Fruit fly (Drosophila melanogaster) whole organism, embryonic: Measurements from ENCODE around the gene Sk2.

ENCODE experiments used
- Abd-B ChIP-seq: fragments of 200-800 bp; sonication (Bioruptor generic); optimal IDR thresholded peaks from 2 replicates; lab custom pipeline; 2018; ENCODE audit warnings: missing biosample characterization, mild to moderate bottlenecking, missing genetic modification characterization, moderate library complexity
- BEAF-32 ChIP-seq: fragments of 200-800 bp; sonication (Bioruptor generic); optimal IDR thresholded peaks from 3 replicates; lab custom pipeline; 2017; ENCODE audit warnings: missing biosample characterization, missing genetic modification characterization, mild to moderate bottlenecking, moderate library complexity, missing genetic modification reagents
- CG10209 ChIP-seq: fragments of 200-800 bp; sonication (Bioruptor generic); optimal IDR thresholded peaks from 3 replicates; lab custom pipeline; 2017; ENCODE audit warnings: missing biosample characterization, mild to moderate bottlenecking, missing genetic modification characterization, missing genetic modification reagents
- CG11093 ChIP-seq: fragments of 200-800 bp; sonication (Bioruptor generic); IDR thresholded peaks from 3 replicates; pipeline ENCODE4 v1.3.6; 2022; ENCODE audit warnings: missing biosample characterization, missing genetic modification characterization
- CG11247 ChIP-seq: fragments of 200-800 bp; sonication (Bioruptor generic); IDR thresholded peaks from 2 replicates; pipeline ENCODE4 v1.3.6; 2022; ENCODE audit warnings: missing biosample characterization, missing genetic modification characterization
- CG12071 ChIP-seq: fragments of 200-800 bp; sonication (Bioruptor generic); optimal IDR thresholded peaks from 3 replicates; lab custom pipeline; 2018; ENCODE audit warnings: missing biosample characterization, mild to moderate bottlenecking, missing genetic modification characterization
- CG15696 ChIP-seq: fragments of 200-800 bp; sonication (Bioruptor generic); optimal IDR thresholded peaks from 2 replicates; lab custom pipeline; 2019; ENCODE audit warnings: missing biosample characterization, mild to moderate bottlenecking, missing genetic modification characterization, moderate library complexity
- CG1603 ChIP-seq: fragments of 200-800 bp; sonication (Bioruptor generic); optimal IDR thresholded peaks from 2 replicates; lab custom pipeline; 2019; ENCODE audit warnings: missing biosample characterization, mild to moderate bottlenecking, missing genetic modification characterization, moderate library complexity
- CG17186 ChIP-seq: fragments of 200-800 bp; sonication (Bioruptor generic); optimal IDR thresholded peaks from 3 replicates; lab custom pipeline; 2017; ENCODE audit warnings: missing biosample characterization, missing genetic modification reagents, missing genetic modification characterization
- CG17359 ChIP-seq: fragments of 200-800 bp; sonication (Bioruptor generic); optimal IDR thresholded peaks from 3 replicates; lab custom pipeline; 2018; ENCODE audit warnings: missing biosample characterization, mild to moderate bottlenecking, missing genetic modification characterization, moderate library complexity
- CG17385 ChIP-seq: fragments of 200-800 bp; sonication (Bioruptor generic); optimal IDR thresholded peaks from 3 replicates; lab custom pipeline; 2018; ENCODE audit warnings: missing biosample characterization, mild to moderate bottlenecking, missing genetic modification characterization
- CG17912 ChIP-seq: fragments of 200-800 bp; sonication (Bioruptor generic); optimal IDR thresholded peaks from 2 replicates; lab custom pipeline; 2018; ENCODE audit warnings: missing biosample characterization, mild to moderate bottlenecking, missing genetic modification characterization
- CG18011 ChIP-seq: fragments of 200-800 bp; sonication (Bioruptor generic); optimal IDR thresholded peaks from 2 replicates; lab custom pipeline; 2017; ENCODE audit warnings: missing biosample characterization, missing genetic modification characterization, mild to moderate bottlenecking, moderate library complexity, missing genotype
- CG2116 ChIP-seq: fragments of 200-800 bp; sonication (Bioruptor generic); optimal IDR thresholded peaks from 3 replicates; lab custom pipeline; 2018; ENCODE audit warnings: missing biosample characterization, mild to moderate bottlenecking, missing genetic modification characterization
- CG3407 ChIP-seq: fragments of 200-800 bp; sonication (Bioruptor generic); optimal IDR thresholded peaks from 2 replicates; lab custom pipeline; 2018; ENCODE audit warnings: missing biosample characterization, mild to moderate bottlenecking, missing genetic modification characterization
- CG4328 ChIP-seq: fragments of 200-800 bp; sonication (Bioruptor generic); optimal IDR thresholded peaks from 3 replicates; lab custom pipeline; 2017; ENCODE audit warnings: missing biosample characterization, missing genetic modification reagents, missing genetic modification characterization
- CG5953 ChIP-seq: fragments of 200-800 bp; sonication (Bioruptor generic); IDR thresholded peaks from 2 replicates; pipeline ENCODE4 v1.3.6; 2022; ENCODE audit warnings: missing biosample characterization, missing genetic modification characterization
- CG7928 ChIP-seq: fragments of 200-800 bp; sonication (Bioruptor generic); optimal IDR thresholded peaks from 2 replicates; lab custom pipeline; 2017; ENCODE audit warnings: missing biosample characterization, mild to moderate bottlenecking, missing genetic modification characterization
- CG8089 ChIP-seq: fragments of 200-800 bp; sonication (Bioruptor generic); optimal IDR thresholded peaks from 3 replicates; lab custom pipeline; 2016; ENCODE audit warnings: missing biosample characterization, missing genetic modification characterization
- CG8388 ChIP-seq: fragments of 200-800 bp; sonication (Bioruptor generic); optimal IDR thresholded peaks from 2 replicates; lab custom pipeline; 2019; ENCODE audit warnings: missing biosample characterization, mild to moderate bottlenecking, missing genetic modification characterization, moderate library complexity
- H2.0 ChIP-seq: fragments of 200-800 bp; sonication (Bioruptor generic); IDR thresholded peaks from 2 replicates; pipeline ENCODE4 v1.3.6; 2022; ENCODE audit warnings: missing biosample characterization, missing genetic modification characterization
- HLH3B ChIP-seq: fragments of 200-800 bp; sonication (Bioruptor generic); IDR thresholded peaks from 2 replicates; pipeline ENCODE4 v1.3.6; 2022; ENCODE audit warnings: missing biosample characterization, missing genetic modification characterization
- Max ChIP-seq: fragments of 200-800 bp; sonication (Bioruptor generic); optimal IDR thresholded peaks from 2 replicates; lab custom pipeline; 2016; ENCODE audit warnings: missing biosample characterization, mild to moderate bottlenecking, missing genetic modification characterization
- Mes4 ChIP-seq: fragments of 200-800 bp; sonication (Bioruptor generic); optimal IDR thresholded peaks from 2 replicates; lab custom pipeline; 2016; ENCODE audit warnings: missing biosample characterization, missing genetic modification characterization
- NK7.1 ChIP-seq: fragments of 200-800 bp; sonication (Bioruptor generic); optimal IDR thresholded peaks from 3 replicates; lab custom pipeline; 2016; ENCODE audit warnings: missing biosample characterization, missing genetic modification characterization
- Nf-YA ChIP-seq: fragments of 200-800 bp; sonication (Bioruptor generic); IDR thresholded peaks from 2 replicates; pipeline ENCODE4 v1.3.6; 2022; ENCODE audit warnings: missing biosample characterization, missing genetic modification characterization
- Spps ChIP-seq: fragments of 200-800 bp; sonication (Bioruptor generic); optimal IDR thresholded peaks from 2 replicates; lab custom pipeline; 2018; ENCODE audit warnings: missing biosample characterization, mild to moderate bottlenecking, missing genetic modification characterization
- Taf1 ChIP-seq: fragments of 200-800 bp; sonication (Bioruptor generic); IDR thresholded peaks from 2 replicates; pipeline ENCODE4 v1.3.6; 2022; ENCODE audit warnings: missing biosample characterization, missing genetic modification characterization
- Trl ChIP-seq, 3 experiments: fragments of >200 bp in 2 of 3; fragments of 200-800 bp in 1 of 3; sonication (Bioruptor generic) in 1 of 3; optimal IDR thresholded peaks; 2 replicates in 1 of 3; 3 replicates in 2 of 3; lab custom pipeline; 2016 to 2017; ENCODE audit warnings: missing biosample characterization in 1 of 3, missing genetic modification characterization in 1 of 3
- amos ChIP-seq: fragments of 200-800 bp; sonication (Bioruptor generic); IDR thresholded peaks from 2 replicates; pipeline ENCODE4 v1.3.6; 2022; ENCODE audit warnings: missing biosample characterization, missing genetic modification characterization; ENCODE audit not compliant: partially characterized antibody
- ara ChIP-seq: fragments of 200-800 bp; sonication (Bioruptor generic); IDR thresholded peaks from 2 replicates; pipeline ENCODE4 v1.3.6; 2022; ENCODE audit warnings: missing biosample characterization, missing genetic modification characterization
- bbx ChIP-seq: fragments of 200-800 bp; sonication (Bioruptor generic); IDR thresholded peaks from 2 replicates; pipeline ENCODE4 v1.3.6; 2022; ENCODE audit warnings: missing biosample characterization, missing genetic modification characterization; ENCODE audit not compliant: partially characterized antibody
- en ChIP-seq: fragments of 200-800 bp; sonication (Bioruptor generic); optimal IDR thresholded peaks from 2 replicates; lab custom pipeline; 2016; ENCODE audit warnings: missing biosample characterization, missing genetic modification characterization
- ewg ChIP-seq: fragments of 200-800 bp; sonication (Bioruptor generic); optimal IDR thresholded peaks from 3 replicates; lab custom pipeline; 2017; ENCODE audit warnings: mild to moderate bottlenecking, missing biosample characterization, missing genetic modification reagents, missing genetic modification characterization
- gem ChIP-seq: fragments of 200-800 bp; sonication (Bioruptor generic); optimal IDR thresholded peaks from 2 replicates; lab custom pipeline; 2019; ENCODE audit warnings: missing biosample characterization, mild to moderate bottlenecking, missing genetic modification characterization, moderate library complexity
- gfzf ChIP-seq: fragments of 200-800 bp; sonication (Bioruptor generic); optimal IDR thresholded peaks from 2 replicates; lab custom pipeline; 2016; ENCODE audit warnings: missing biosample characterization, mild to moderate bottlenecking, missing genetic modification characterization, moderate library complexity
- gsb-n ChIP-seq: fragments of 200-800 bp; sonication (Bioruptor generic); optimal IDR thresholded peaks from 3 replicates; lab custom pipeline; 2018; ENCODE audit warnings: missing biosample characterization, mild to moderate bottlenecking, missing genetic modification characterization
- nerfin-2 ChIP-seq: fragments of 200-800 bp; sonication (Bioruptor generic); IDR thresholded peaks from 2 replicates; pipeline ENCODE4 v1.3.6; 2022; ENCODE audit warnings: missing biosample characterization, missing genetic modification characterization; ENCODE audit not compliant: partially characterized antibody
- ranshi ChIP-seq: fragments of 200-800 bp; sonication (Bioruptor generic); IDR thresholded peaks from 2 replicates; pipeline ENCODE4 v1.3.6; 2022; ENCODE audit warnings: missing biosample characterization, missing genetic modification characterization
- row ChIP-seq: fragments of 200-800 bp; sonication (Bioruptor generic); IDR thresholded peaks from 3 replicates; pipeline ENCODE4 v1.3.6; 2022; ENCODE audit warnings: missing biosample characterization, missing genetic modification characterization
- sc ChIP-seq, 3 experiments: fragments of >200 bp in 2 of 3; fragments of 200-800 bp in 1 of 3; sonication (Bioruptor generic) in 1 of 3; optimal IDR thresholded peaks; 2 replicates in 2 of 3; 3 replicates in 1 of 3; lab custom pipeline; 2017; ENCODE audit warnings: mild to moderate bottlenecking in 1 of 3, missing biosample characterization in 1 of 3, missing genetic modification characterization in 1 of 3, missing genetic modification reagents in 1 of 3
- sisA ChIP-seq: fragments of 200-800 bp; sonication (Bioruptor generic); IDR thresholded peaks from 2 replicates; pipeline ENCODE4 v1.3.6; 2022; ENCODE audit warnings: missing biosample characterization, missing genetic modification characterization
- so ChIP-seq: fragments of 200-800 bp; sonication (Bioruptor generic); IDR thresholded peaks from 3 replicates; pipeline ENCODE4 v1.3.6; 2022; ENCODE audit warnings: missing biosample characterization, missing genetic modification characterization
- tgo ChIP-seq: fragments of 200-800 bp; sonication (Bioruptor generic); IDR thresholded peaks from 3 replicates; pipeline ENCODE4 v1.3.6; 2022; ENCODE audit warnings: missing biosample characterization, missing genetic modification characterization
- tll ChIP-seq, 2 experiments: fragments of 200-800 bp in 1 of 2; fragments of >200 bp in 1 of 2; sonication (Bioruptor generic) in 1 of 2; optimal IDR thresholded peaks; 2 replicates each; lab custom pipeline; 2017 to 2019; ENCODE audit warnings: missing biosample characterization in 2 of 2, missing genetic modification characterization in 2 of 2, mild to moderate bottlenecking in 1 of 2, moderate library complexity in 1 of 2
- trem ChIP-seq: fragments of 200-800 bp; optimal IDR thresholded peaks from 3 replicates; lab custom pipeline; 2019; ENCODE audit warnings: missing biosample characterization, mild to moderate bottlenecking, missing genetic modification characterization, moderate library complexity
- wor ChIP-seq: fragments of 200-800 bp; sonication (Bioruptor generic); IDR thresholded peaks from 2 replicates; pipeline ENCODE4 v1.3.6; 2022; ENCODE audit warnings: missing biosample characterization, missing genetic modification characterization

The Sk2 gene

dm6 chr3L:3090581-3091345, 43.9 kb downstream of the Sk2 start (continued):
- TF ChIP-seq amos: peak; percentile 50; the same call in 1 of the 2 replicates
- peak; percentile 24; the same call in 1 of the 2 replicates for TF ChIP-seq sisA (GFP tag; lab: Robert Waterston, UW)
- peak; percentile 66; the same call in 1 of the 2 replicates for TF ChIP-seq HLH3B (GFP tag; lab: Robert Waterston, UW)
- peak; percentile 49 for TF ChIP-seq H2.0 (GFP tag; lab: Robert Waterston, UW)
- TF ChIP-seq CG8089 (GFP tag; lab: Kevin White, UChicago): peak; percentile 34
- TF ChIP-seq so (GFP tag; lab: Robert Waterston, UW): no peak; the same call in 2 of the 3 replicates
- no peak for TF ChIP-seq sc (optimal IDR thresholded peaks at IDR 0.05; lab: Kevin White, UChicago)
- no peak for TF ChIP-seq sc (GFP tag; optimal IDR thresholded peaks at IDR 0.05; lab: Kevin White, UChicago)
- TF ChIP-seq CG4328 (GFP tag; lab: Kevin White, UChicago): peak; percentile 13
- peak in 1 of 2 experiments; percentile 63 for TF ChIP-seq tll (GFP tag; optimal IDR thresholded peaks at IDR 0.05; lab: Kevin White, UChicago)
- no peak for TF ChIP-seq CG3407 (GFP tag; lab: Kevin White, UChicago)
- peak; percentile 57 for TF ChIP-seq CG15696 (tag; lab: Kevin White, UChicago)
- TF ChIP-seq CG12071 (GFP tag; lab: Kevin White, UChicago): no peak
- TF ChIP-seq CG11247 (GFP tag; lab: Robert Waterston, UW): peak; percentile 41; the same call in 1 of the 2 replicates
- peak; percentile 34 for TF ChIP-seq CG17385 (GFP tag; lab: Kevin White, UChicago)
- peak; percentile 72 for TF ChIP-seq ewg (GFP tag; lab: Kevin White, UChicago)
- TF ChIP-seq Mes4 (GFP tag; lab: Kevin White, UChicago): no peak
- TF ChIP-seq Spps (tag; lab: Kevin White, UChicago): no peak
- no peak for TF ChIP-seq NK7.1
- TF ChIP-seq nerfin-2 (GFP tag; lab: Robert Waterston, UW): no peak
- peak; percentile 48; the same call in 2 of the 3 replicates for TF ChIP-seq tgo (GFP tag; lab: Robert Waterston, UW)
- no peak for TF ChIP-seq BEAF-32 (GFP tag; lab: Kevin White, UChicago)
- TF ChIP-seq gfzf (GFP tag; lab: Kevin White, UChicago): no peak
- TF ChIP-seq CG7928: no peak
- TF ChIP-seq Abd-B (GFP tag; lab: Kevin White, UChicago): no peak
- peak; percentile 79 for TF ChIP-seq CG17359 (tag; lab: Kevin White, UChicago)
- TF ChIP-seq ara (GFP tag; lab: Robert Waterston, UW): peak; percentile 52; the same call in 1 of the 2 replicates
- TF ChIP-seq CG2116: no peak
- TF ChIP-seq Max (GFP tag; lab: Kevin White, UChicago): peak; percentile 1
- no peak for TF ChIP-seq wor
- peak; percentile 70 for TF ChIP-seq CG10209
- peak; percentile 70; the same call in 1 of the 2 replicates for TF ChIP-seq bbx (GFP tag; lab: Robert Waterston, UW)
- TF ChIP-seq Taf1: no peak
- peak; percentile 69 for TF ChIP-seq Nf-YA (GFP tag; lab: Robert Waterston, UW)
- TF ChIP-seq CG17912 (GFP tag; lab: Kevin White, UChicago): no peak
- TF ChIP-seq en (GFP tag; lab: Kevin White, UChicago): no peak
- no peak for TF ChIP-seq CG17186 (GFP tag; lab: Kevin White, UChicago)
- peak; percentile 62 for TF ChIP-seq gsb-n (tag; lab: Kevin White, UChicago)
- TF ChIP-seq CG1603 (tag; lab: Kevin White, UChicago): peak; percentile 42
- peak; percentile 4 for TF ChIP-seq CG8388 (GFP tag; lab: Kevin White, UChicago)
- TF ChIP-seq trem (tag; lab: Kevin White, UChicago): peak; percentile 1
- TF ChIP-seq gem: no peak
- no peak for TF ChIP-seq CG5953
- peak in 1 of 2 experiments; percentile 27 for TF ChIP-seq Trl (optimal IDR thresholded peaks at IDR 0.05; lab: Kevin White, UChicago)
- peak; percentile 42 for TF ChIP-seq Trl (GFP tag; optimal IDR thresholded peaks at IDR 0.05; lab: Kevin White, UChicago)
- TF ChIP-seq CG11093 (GFP tag; lab: Robert Waterston, UW): no peak; the same call in 2 of the 3 replicates
- no peak for TF ChIP-seq CG18011
- peak; percentile 16; the same call in 1 of the 2 replicates for TF ChIP-seq ranshi
- peak; percentile 47; the same call in 2 of the 3 replicates for TF ChIP-seq row (GFP tag; lab: Robert Waterston, UW)
